Fruit fly (Drosophila melanogaster): ENCODE measurements around the gene CG18477.

The CG18477 gene

dm6 chr2L:15629596-15630168, 31.2 kb upstream of the CG18477 start, which contains the start of gene CG18480 (continued):
- TF ChIP-seq YL-1 (GFP tag; optimal IDR thresholded peaks at IDR 0.05) (no peak), sob (GFP tag; IDR thresholded peaks at IDR 0.05) (peak; percentile 51; the same call in 1 of the 2 replicates), Bgb (GFP tag; IDR thresholded peaks at IDR 0.05; ENCODE audit: partially characterized antibody) (no peak), CG3847 (GFP tag; IDR thresholded peaks at IDR 0.05) (peak; percentile 36; the same call in 1 of the 2 replicates), CG10543 (GFP tag; optimal IDR thresholded peaks at IDR 0.05) (peak; percentile 62), Mes4 (GFP tag; optimal IDR thresholded peaks at IDR 0.05) (no peak), CG32767 (GFP tag; IDR thresholded peaks at IDR 0.05) (no peak), Oli (tag; optimal IDR thresholded peaks at IDR 0.05) (no peak), salm (tag; optimal IDR thresholded peaks at IDR 0.05) (no peak), CG42726 (GFP tag; IDR thresholded peaks at IDR 0.05; ENCODE audit: partially characterized antibody) (no peak), Ada2b (GFP tag; IDR thresholded peaks at IDR 0.05) (no peak), CG18262 (tag; optimal IDR thresholded peaks at IDR 0.05) (no peak), chm (GFP tag; IDR thresholded peaks at IDR 0.05) (no peak), kni (GFP tag; optimal IDR thresholded peaks at IDR 0.05) (no peak), HLHmδ (GFP tag; optimal IDR thresholded peaks at IDR 0.05) (no peak), Myb (GFP tag; optimal IDR thresholded peaks at IDR 0.05) (peak; percentile 21), mirr (GFP tag; optimal IDR thresholded peaks at IDR 0.05) (peak; percentile 72), Dref (GFP tag; IDR thresholded peaks at IDR 0.05) (0 out of 2 replicates have a peak, but pooled peaks have one; percentile 5), NC2β (GFP tag; optimal IDR thresholded peaks at IDR 0.05) (no peak), Kr (GFP tag; optimal IDR thresholded peaks at IDR 0.05) (no peak), gcm (GFP tag; optimal IDR thresholded peaks at IDR 0.05) (no peak), cato (GFP tag; optimal IDR thresholded peaks at IDR 0.05; ENCODE audit: borderline replicate concordance) (no peak), CG3995 (GFP tag; optimal IDR thresholded peaks at IDR 0.05) (no peak), GATAe (GFP tag; conservative IDR thresholded peaks at IDR 0.05) (peak; percentile 100), Fer2 (tag; optimal IDR thresholded peaks at IDR 0.05) (peak; percentile 35), CG3163 (GFP tag; optimal IDR thresholded peaks at IDR 0.05) (peak; percentile 32), CG2875 (GFP tag; optimal IDR thresholded peaks at IDR 0.05) (no peak), cas (GFP tag; IDR thresholded peaks at IDR 0.05) (no peak), CG33213 (GFP tag; optimal IDR thresholded peaks at IDR 0.05) (no peak), pnt (GFP tag; optimal IDR thresholded peaks at IDR 0.05) (no peak), inv (GFP tag; IDR thresholded peaks at IDR 0.05; ENCODE audit: partially characterized antibody) (no peak), stc (GFP tag; IDR thresholded peaks at IDR 0.05) (no peak), Aef1 (GFP tag; IDR thresholded peaks at IDR 0.05) (no peak), gsb (GFP tag; IDR thresholded peaks at IDR 0.05) (no peak), Sry-β (GFP tag; optimal IDR thresholded peaks at IDR 0.05) (no peak), CG2116 (GFP tag; optimal IDR thresholded peaks at IDR 0.05) (no peak), Deaf1 (tag; optimal IDR thresholded peaks at IDR 0.05) (peak; percentile 51), mam (GFP tag; optimal IDR thresholded peaks at IDR 0.05) (peak; percentile 69), CG7928 (GFP tag; optimal IDR thresholded peaks at IDR 0.05) (no peak), ase (GFP tag; IDR thresholded peaks at IDR 0.05) (peak; percentile 41; the same call in 1 of the 3 replicates), Jarid2 (GFP tag; optimal IDR thresholded peaks at IDR 0.05) (no peak), mld (GFP tag; IDR thresholded peaks at IDR 0.05; ENCODE audit: partially characterized antibody) (no peak), CG17568 (GFP tag; optimal IDR thresholded peaks at IDR 0.05) (no peak), Rx (GFP tag; IDR thresholded peaks at IDR 0.05) (no peak), CG17186 (GFP tag; optimal IDR thresholded peaks at IDR 0.05) (no peak), btn (GFP tag; optimal IDR thresholded peaks at IDR 0.05) (no peak), ara (GFP tag; IDR thresholded peaks at IDR 0.05) (no peak)

All from whole organism, embryonic.